Worm (Caenorhabditis elegans) whole organism, L2 larva: ENCODE measurements around the gene myo-2.
A peak's percentile ranks its signal among the peaks of the same experiment; 100 is the strongest.

Experiments used
- C34F6.9 ChIP-seq: fragments of 150-350 bp; optimal IDR thresholded peaks from 2 replicates; lab custom pipeline; 2014; ENCODE audit warnings: missing biosample characterization, missing genetic modification characterization
- F13H6.1 ChIP-seq: sonication (generic microtip); optimal IDR thresholded peaks from 2 replicates; lab custom pipeline; 2016; ENCODE audit warnings: missing genetic modification characterization, missing compliant biosample characterization
- R02D3.7 ChIP-seq: fragments of 150-350 bp; optimal IDR thresholded peaks from 2 replicates; lab custom pipeline; 2014; ENCODE audit warnings: missing biosample characterization, missing genetic modification characterization
- Y55F3AM.14 ChIP-seq: fragments of 200-800 bp; sonication (Bioruptor generic); optimal IDR thresholded peaks from 2 replicates; lab custom pipeline; 2018; ENCODE audit warnings: mild to moderate bottlenecking, missing genetic modification characterization, missing compliant biosample characterization
- alr-1 ChIP-seq: fragments of 150-350 bp; optimal IDR thresholded peaks from 2 replicates; lab custom pipeline; 2014; ENCODE audit warnings: missing biosample characterization, missing genetic modification characterization
- ama-1 ChIP-seq: fragments of 150-350 bp; optimal IDR thresholded peaks from 2 replicates; lab custom pipeline; 2018; ENCODE audit warnings: inconsistent platforms
- blmp-1 ChIP-seq: sonication (generic microtip); optimal IDR thresholded peaks from 2 replicates; lab custom pipeline; 2017; ENCODE audit warnings: missing genetic modification characterization, mild to moderate bottlenecking, missing compliant biosample characterization, antibody characterized with exemption, moderate library complexity; ENCODE audit not compliant: insufficient read depth
- ceh-16 ChIP-seq: fragments of 150-350 bp; optimal IDR thresholded peaks from 2 replicates; lab custom pipeline; 2014; ENCODE audit warnings: missing biosample characterization, missing genetic modification characterization
- crh-2 ChIP-seq: sonication (generic microtip); optimal IDR thresholded peaks from 2 replicates; lab custom pipeline; 2017; ENCODE audit warnings: missing biosample characterization, missing genetic modification characterization
- egl-27 ChIP-seq: sonication (generic microtip); optimal IDR thresholded peaks from 3 replicates; lab custom pipeline; 2017; ENCODE audit warnings: missing biosample characterization, missing genetic modification reagents, missing genetic modification characterization
- elt-3 ChIP-seq: sonication (generic microtip); optimal IDR thresholded peaks from 2 replicates; lab custom pipeline; 2017; ENCODE audit warnings: missing biosample characterization, missing genetic modification characterization
- fos-1 ChIP-seq: fragments of 150-350 bp; optimal IDR thresholded peaks from 2 replicates; lab custom pipeline; 2014; ENCODE audit warnings: missing biosample characterization, missing genetic modification characterization
- gmeb-1 ChIP-seq: fragments of 150-350 bp; optimal IDR thresholded peaks from 2 replicates; lab custom pipeline; 2014; ENCODE audit warnings: missing biosample characterization, missing genetic modification characterization
- lin-11 ChIP-seq: fragments of 150-350 bp; sonication (generic microtip); optimal IDR thresholded peaks from 2 replicates; lab custom pipeline; 2014; ENCODE audit warnings: missing biosample characterization, missing genetic modification characterization, inconsistent platforms, mixed read lengths
- lin-39 ChIP-seq: fragments of 150-350 bp; optimal IDR thresholded peaks from 2 replicates; lab custom pipeline; 2014; ENCODE audit warnings: missing biosample characterization, missing genetic modification reagents, missing genetic modification characterization
- lsy-2 ChIP-seq, 2 experiments: fragments of 150-350 bp in 1 of 2; sonication (generic microtip) in 1 of 2; optimal IDR thresholded peaks; 2 replicates each; lab custom pipeline; 2014 to 2017; ENCODE audit warnings: missing biosample characterization in 2 of 2, missing genetic modification characterization in 2 of 2
- mab-5 ChIP-seq: fragments of 150-350 bp; optimal IDR thresholded peaks from 2 replicates; lab custom pipeline; 2014; ENCODE audit warnings: missing biosample characterization, missing genetic modification characterization
- mbf-1 ChIP-seq: sonication (generic microtip); optimal IDR thresholded peaks from 2 replicates; lab custom pipeline; 2017; ENCODE audit warnings: missing biosample characterization, missing genetic modification characterization
- mdl-1 ChIP-seq, 2 experiments: fragments of 150-350 bp in 1 of 2; sonication (generic microtip) in 1 of 2; optimal IDR thresholded peaks; 2 replicates each; lab custom pipeline; 2017; ENCODE audit warnings: missing biosample characterization in 2 of 2, missing genetic modification characterization in 2 of 2
- nhr-10 ChIP-seq: sonication (generic microtip); optimal IDR thresholded peaks from 2 replicates; lab custom pipeline; 2017; ENCODE audit warnings: missing biosample characterization, missing genetic modification characterization
- nhr-11 ChIP-seq: fragments of 150-350 bp; optimal IDR thresholded peaks from 2 replicates; lab custom pipeline; 2014; ENCODE audit warnings: missing biosample characterization, missing genetic modification characterization
- nhr-12 ChIP-seq: fragments of 150-350 bp; optimal IDR thresholded peaks from 2 replicates; lab custom pipeline; 2014; ENCODE audit warnings: missing biosample characterization, missing genetic modification characterization
- nhr-129 ChIP-seq: fragments of 150-350 bp; optimal IDR thresholded peaks from 2 replicates; lab custom pipeline; 2014; ENCODE audit warnings: missing biosample characterization, missing genetic modification characterization
- nhr-21 ChIP-seq: fragments of 150-350 bp; optimal IDR thresholded peaks from 2 replicates; lab custom pipeline; 2014; ENCODE audit warnings: missing biosample characterization, missing genetic modification characterization
- nhr-23 ChIP-seq: fragments of 150-350 bp; optimal IDR thresholded peaks from 2 replicates; lab custom pipeline; 2014; ENCODE audit warnings: missing biosample characterization, missing genetic modification reagents, missing genetic modification characterization
- nhr-25 ChIP-seq: fragments of 150-350 bp; sonication (generic microtip); optimal IDR thresholded peaks from 3 replicates; lab custom pipeline; 2014; ENCODE audit warnings: missing biosample characterization, missing genetic modification characterization
- nhr-6 ChIP-seq: fragments of 150-350 bp; optimal IDR thresholded peaks from 2 replicates; lab custom pipeline; 2014; ENCODE audit warnings: missing biosample characterization, missing genetic modification characterization
- nhr-77 ChIP-seq: fragments of 150-350 bp; optimal IDR thresholded peaks from 2 replicates; lab custom pipeline; 2014; ENCODE audit warnings: missing biosample characterization, missing genetic modification characterization
- peb-1 ChIP-seq: fragments of 150-350 bp; optimal IDR thresholded peaks from 2 replicates; lab custom pipeline; 2014; ENCODE audit warnings: missing biosample characterization, missing genetic modification characterization
- skn-1 ChIP-seq: sonication (generic microtip); optimal IDR thresholded peaks from 2 replicates; lab custom pipeline; 2017; ENCODE audit warnings: missing biosample characterization, missing genetic modification characterization
- sma-3 ChIP-seq: sonication (generic microtip); optimal IDR thresholded peaks from 2 replicates; lab custom pipeline; 2016; ENCODE audit warnings: missing genetic modification reagents, missing genetic modification characterization, missing compliant biosample characterization
- sma-9 ChIP-seq, 2 experiments: fragments of 150-350 bp in 1 of 2; sonication (generic microtip) in 1 of 2; optimal IDR thresholded peaks; 2 replicates each; lab custom pipeline; 2014 to 2016; ENCODE audit warnings: missing genetic modification characterization in 2 of 2, mild to moderate bottlenecking in 1 of 2, missing biosample characterization in 1 of 2, missing compliant biosample characterization in 1 of 2, missing genetic modification reagents in 1 of 2, moderate library complexity in 1 of 2
- unc-39 ChIP-seq: fragments of 150-350 bp; optimal IDR thresholded peaks from 2 replicates; lab custom pipeline; 2014; ENCODE audit warnings: missing biosample characterization, missing genetic modification characterization
- unc-55 ChIP-seq: fragments of 150-350 bp; sonication (generic microtip); optimal IDR thresholded peaks from 3 replicates; lab custom pipeline; 2014; ENCODE audit warnings: missing biosample characterization, missing genetic modification reagents, missing genetic modification characterization
- ztf-1 ChIP-seq: fragments of 200-800 bp; sonication (Bioruptor generic); conservative IDR thresholded peaks from 2 replicates; pipeline ENCODE4 v1.3.6; 2022; ENCODE audit warnings: missing genetic modification characterization, missing compliant biosample characterization

Gene myo-2

DNA sequence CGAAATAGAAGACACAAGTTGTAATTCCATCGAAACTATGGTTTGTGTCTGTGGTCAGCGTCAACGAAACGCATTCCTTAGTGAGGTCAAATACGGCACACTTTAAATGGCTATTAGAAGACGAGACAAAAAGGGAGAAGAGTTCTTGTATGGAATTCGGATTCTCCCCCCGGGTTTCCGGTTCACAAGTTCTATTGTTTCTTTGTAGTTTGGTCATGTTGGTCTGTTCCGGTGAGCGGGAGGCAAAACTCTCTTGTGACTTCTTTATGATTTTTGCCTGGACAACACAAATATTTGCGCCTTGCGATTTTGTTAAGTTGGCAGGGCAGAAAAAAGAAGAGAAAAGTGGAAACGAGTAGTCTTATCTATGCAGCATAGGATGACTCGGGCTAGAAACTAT lies 50.0 kb downstream of the myo-2 start:
- TF ChIP-seq nhr-129 (tag; lab: Kevin White, UChicago): peak; percentile 4
- peak; percentile 41 for TF ChIP-seq sma-9 (GFP tag; optimal IDR thresholded peaks at IDR 0.05; lab: Kevin White, UChicago)
- TF ChIP-seq sma-9 (tag; optimal IDR thresholded peaks at IDR 0.05; lab: Kevin White, UChicago): no peak
- TF ChIP-seq nhr-77: no peak
- no peak for TF ChIP-seq unc-39 (tag; lab: Kevin White, UChicago)
- TF ChIP-seq F13H6.1 (tag; lab: Kevin White, UChicago): peak; percentile 5
- TF ChIP-seq lin-11 (tag; lab: Kevin White, UChicago): no peak
- no peak for TF ChIP-seq peb-1 (tag; lab: Kevin White, UChicago)
- TF ChIP-seq nhr-21: peak; percentile 4
- peak; percentile 30 for TF ChIP-seq egl-27 (tag; lab: Kevin White, UChicago)
- TF ChIP-seq, all 48 proteins: peak for 5

DNA sequence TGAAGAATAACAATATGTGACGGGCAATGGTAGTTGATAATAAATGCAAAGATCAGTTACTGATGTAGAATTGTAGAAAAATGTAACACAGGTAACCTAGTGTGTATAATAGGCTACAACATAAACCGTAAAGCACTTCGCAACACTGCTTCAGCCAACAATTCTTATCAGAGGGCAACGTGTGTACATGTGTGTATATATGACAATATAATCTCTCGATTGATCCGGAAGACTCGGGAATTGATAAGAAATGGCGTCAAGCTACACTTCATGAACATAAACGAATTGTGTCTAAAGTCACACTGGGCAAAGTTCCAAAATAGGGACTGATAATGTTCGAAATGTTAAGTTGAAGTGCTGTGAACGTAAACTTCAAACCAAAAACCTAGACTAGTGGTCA lies 50.6 kb downstream of the myo-2 start:
- TF ChIP-seq nhr-21 (peak; percentile 14), alr-1 (no peak), crh-2 (peak; percentile 32), fos-1 (tag; lab: Kevin White, UChicago) (peak; percentile 50), gmeb-1 (peak; percentile 26), ceh-16 (tag; lab: Kevin White, UChicago) (no peak), nhr-11 (tag; lab: Kevin White, UChicago) (no peak), sma-9 (GFP tag; optimal IDR thresholded peaks at IDR 0.05; lab: Kevin White, UChicago) (peak; percentile 89), sma-9 (tag; optimal IDR thresholded peaks at IDR 0.05; lab: Kevin White, UChicago) (no peak)

DNA sequence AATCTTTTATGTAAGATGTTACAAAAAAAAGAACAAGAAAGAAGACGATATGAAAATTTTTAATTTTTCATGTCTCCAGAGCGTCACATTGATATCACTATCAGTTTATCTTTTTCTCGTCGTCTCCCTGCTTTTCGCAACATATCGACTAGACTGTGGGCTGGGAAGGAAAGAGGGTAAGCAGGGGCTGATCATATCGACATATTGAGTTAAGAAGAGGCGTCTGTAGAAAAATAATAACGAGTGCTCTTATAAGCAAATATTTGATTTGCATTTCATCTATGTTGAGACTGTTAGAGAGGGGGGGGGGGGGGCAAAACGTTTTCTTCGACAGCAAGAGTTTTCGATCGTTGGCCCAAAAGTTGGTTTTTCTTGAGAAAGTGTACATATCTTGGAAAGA lies 51.1 kb downstream of the myo-2 start:
- TF ChIP-seq nhr-23 (tag; lab: Kevin White, UChicago) (no peak), F13H6.1 (tag; lab: Kevin White, UChicago) (peak; percentile 25), R02D3.7 (tag; lab: Kevin White, UChicago) (no peak), nhr-10 (tag; lab: Kevin White, UChicago) (no peak), sma-9 (GFP tag; optimal IDR thresholded peaks at IDR 0.05; lab: Kevin White, UChicago) (peak; percentile 67), sma-9 (tag; optimal IDR thresholded peaks at IDR 0.05; lab: Kevin White, UChicago) (no peak), mdl-1 (tag; optimal IDR thresholded peaks at IDR 0.05; lab: Kevin White, UChicago) (no peak), mbf-1 (tag; lab: Kevin White, UChicago) (no peak), egl-27 (tag; lab: Kevin White, UChicago) (no peak), nhr-25 (tag; lab: Kevin White, UChicago) (peak; percentile 1)

DNA sequence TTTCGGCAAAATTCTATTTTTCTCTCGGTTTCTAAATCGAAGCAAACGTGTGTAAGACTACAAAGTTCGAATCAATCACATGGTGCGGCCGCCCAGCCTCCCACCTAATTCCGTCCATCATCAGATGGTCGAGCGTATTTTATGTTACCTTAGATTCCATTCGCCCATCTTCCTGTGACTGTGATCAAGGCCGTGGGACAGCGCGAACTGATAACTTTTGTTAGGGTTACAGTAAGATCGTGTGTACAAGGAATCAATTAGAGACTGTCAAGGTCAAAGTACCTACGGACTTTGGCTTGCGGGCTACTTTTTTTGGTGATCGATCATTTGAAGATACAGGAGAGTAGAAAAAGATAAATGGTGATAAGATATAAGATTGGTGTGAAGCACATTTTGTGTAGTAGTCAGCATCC lies 55.2 kb downstream of the myo-2 start:
- TF ChIP-seq C34F6.9 (tag; lab: Kevin White, UChicago) (peak; percentile 10), nhr-25 (tag; lab: Kevin White, UChicago) (peak; percentile 94), nhr-77 (no peak), nhr-10 (tag; lab: Kevin White, UChicago) (no peak), unc-55 (GFP tag; lab: Kevin White, UChicago) (no peak), elt-3 (tag; lab: Kevin White, UChicago) (no peak), skn-1 (no peak), gmeb-1 (peak; percentile 63), nhr-129 (tag; lab: Kevin White, UChicago) (peak; percentile 76), mdl-1 (tag; optimal IDR thresholded peaks at IDR 0.05; lab: Kevin White, UChicago) (peak in 1 of 2 experiments; percentile 54), nhr-23 (tag; lab: Kevin White, UChicago) (peak; percentile 41), lsy-2 (tag; optimal IDR thresholded peaks at IDR 0.05; lab: Kevin White, UChicago) (peak in 1 of 2 experiments; percentile 48), nhr-21 (peak; percentile 95), nhr-11 (tag; lab: Kevin White, UChicago) (no peak), nhr-12 (no peak), blmp-1 (tag; lab: Kevin White, UChicago) (peak; percentile 71), nhr-6 (tag; lab: Kevin White, UChicago) (peak; percentile 35), fos-1 (tag; lab: Kevin White, UChicago) (peak; percentile 19), ztf-1 (GFP tag; lab: Robert Waterston, UW) (no peak), egl-27 (tag; lab: Kevin White, UChicago) (peak; percentile 30), Y55F3AM.14 (GFP tag; lab: Kevin White, UChicago) (peak; percentile 38), mab-5 (tag; lab: Kevin White, UChicago) (peak; percentile 11), sma-9 (GFP tag; optimal IDR thresholded peaks at IDR 0.05; lab: Kevin White, UChicago) (peak; percentile 92), sma-9 (tag; optimal IDR thresholded peaks at IDR 0.05; lab: Kevin White, UChicago) (no peak), F13H6.1 (tag; lab: Kevin White, UChicago) (peak; percentile 42), lin-39 (tag; lab: Kevin White, UChicago) (no peak), ama-1 (lab: Kevin White, UChicago) (no peak), crh-2 (peak; percentile 72), sma-3 (GFP tag; lab: Kevin White, UChicago) (peak; percentile 96)
